Fruit fly (Drosophila melanogaster): ENCODE data around the gene CG4546.

dm6 chr3R:15833332-15833731, 13.0 kb upstream of the CG4546 start, which contains the start of gene CG43318:
- TF ChIP-seq Eip75B (GFP tag; optimal IDR thresholded peaks at IDR 0.05), result no peak
- TF ChIP-seq CG34406 (GFP tag; optimal IDR thresholded peaks at IDR 0.05), result no peak
- no peak for TF ChIP-seq CG6854 (GFP tag; optimal IDR thresholded peaks at IDR 0.05)
- TF ChIP-seq dsx (GFP tag; optimal IDR thresholded peaks at IDR 0.05; ENCODE audit: poor library complexity, severe bottlenecking), result no peak
- no peak for TF ChIP-seq CG11902 (GFP tag; optimal IDR thresholded peaks at IDR 0.05)
- no peak for TF ChIP-seq CG9139 (GFP tag; optimal IDR thresholded peaks at IDR 0.05)
- TF ChIP-seq esn (GFP tag; optimal IDR thresholded peaks at IDR 0.05), result no peak
- TF ChIP-seq net (GFP tag; optimal IDR thresholded peaks at IDR 0.05), result no peak

All from whole organism, prepupa.